Fruit fly (Drosophila melanogaster) whole organism, prepupa: ENCODE results near the gene CG12538.
A peak's percentile ranks its signal among the peaks of the same experiment; 100 is the strongest.

Source experiments
- CG11902 ChIP-seq: fragments of 200-800 bp; sonication (Bioruptor generic); optimal IDR thresholded peaks from 3 replicates; lab custom pipeline; 2016; ENCODE audit warnings: missing biosample characterization, missing genetic modification characterization
- CG1621 ChIP-seq: fragments of 200-800 bp; sonication (Bioruptor generic); optimal IDR thresholded peaks from 3 replicates; lab custom pipeline; 2018; ENCODE audit warnings: missing biosample characterization, mild to moderate bottlenecking, missing genetic modification characterization
- CG16779 ChIP-seq: fragments of 200-800 bp; sonication (Bioruptor generic); optimal IDR thresholded peaks from 3 replicates; lab custom pipeline; 2017; ENCODE audit warnings: missing biosample characterization, mild to moderate bottlenecking, missing genetic modification characterization
- CG3032 ChIP-seq: fragments of 200-800 bp; optimal IDR thresholded peaks from 2 replicates; lab custom pipeline; 2019; ENCODE audit warnings: missing biosample characterization, mild to moderate bottlenecking, missing genetic modification characterization, moderate library complexity
- CG31627 ChIP-seq: fragments of 200-800 bp; sonication (Bioruptor generic); optimal IDR thresholded peaks from 3 replicates; lab custom pipeline; 2016; ENCODE audit warnings: missing biosample characterization, missing genetic modification characterization
- CG6163 ChIP-seq: fragments of 200-800 bp; sonication (Bioruptor generic); IDR thresholded peaks from 3 replicates; pipeline ENCODE4 v1.3.6; 2022; ENCODE audit warnings: missing biosample characterization, missing genetic modification characterization
- CG6854 ChIP-seq: fragments of 200-800 bp; sonication (Bioruptor generic); optimal IDR thresholded peaks from 2 replicates; lab custom pipeline; 2017; ENCODE audit warnings: missing biosample characterization, mild to moderate bottlenecking, missing genetic modification characterization
- Eip75B ChIP-seq: fragments of 200-800 bp; sonication (Bioruptor generic); optimal IDR thresholded peaks from 3 replicates; lab custom pipeline; 2016; ENCODE audit warnings: missing biosample characterization, missing genetic modification characterization
- Eip93F ChIP-seq: fragments of 200-800 bp; sonication (Bioruptor generic); optimal IDR thresholded peaks from 2 replicates; lab custom pipeline; 2016; ENCODE audit warnings: missing biosample characterization, mild to moderate bottlenecking, missing genetic modification characterization
- Hr39 ChIP-seq: fragments of 200-800 bp; sonication (Bioruptor generic); optimal IDR thresholded peaks from 2 replicates; lab custom pipeline; 2016; ENCODE audit warnings: missing biosample characterization, missing genetic modification characterization
- Sox102F ChIP-seq: fragments of 200-800 bp; sonication (Bioruptor generic); optimal IDR thresholded peaks from 2 replicates; lab custom pipeline; 2016; ENCODE audit warnings: missing biosample characterization, mild to moderate bottlenecking, missing genetic modification characterization
- Sox15 ChIP-seq: fragments of 200-800 bp; sonication (Bioruptor generic); optimal IDR thresholded peaks from 3 replicates; lab custom pipeline; 2016; ENCODE audit warnings: missing biosample characterization, missing genetic modification characterization
- esn ChIP-seq: fragments of 200-800 bp; sonication (Bioruptor generic); optimal IDR thresholded peaks from 2 replicates; lab custom pipeline; 2016; ENCODE audit warnings: missing biosample characterization, mild to moderate bottlenecking, missing genetic modification characterization, moderate library complexity

DNA sequence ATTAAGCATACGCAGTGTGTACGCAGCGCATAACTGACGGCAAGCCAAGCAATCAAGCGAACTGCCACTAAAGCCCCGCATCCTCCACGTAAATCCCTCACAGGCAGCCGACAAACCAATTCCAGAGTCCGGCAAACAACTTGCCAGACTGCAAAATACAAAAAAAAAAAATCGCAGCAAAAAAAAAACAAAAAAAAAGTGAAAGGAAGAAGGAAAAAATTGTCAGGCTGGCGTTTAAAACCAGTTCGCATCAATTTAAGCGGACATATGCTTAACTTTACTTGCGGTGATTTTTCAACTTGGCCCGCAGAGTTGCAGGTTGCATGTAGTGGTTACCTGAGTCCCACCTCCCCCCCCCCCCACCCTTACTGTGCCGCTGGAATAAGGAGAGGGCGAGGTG, 1.3 kb upstream of the CG12538 start:
- TF ChIP-seq CG31627 = no peak
- no peak for TF ChIP-seq Eip93F (GFP tag; lab: Kevin White, UChicago)
- TF ChIP-seq CG6163 (GFP tag; lab: Robert Waterston, UW) = peak; percentile 86
- no peak for TF ChIP-seq esn (GFP tag; lab: Kevin White, UChicago)
- TF ChIP-seq Hr39 (GFP tag; lab: Kevin White, UChicago) = no peak
- peak; percentile 32 for TF ChIP-seq Sox102F
- no peak for TF ChIP-seq Eip75B (GFP tag; lab: Kevin White, UChicago)
- peak; percentile 1 for TF ChIP-seq CG3032 (tag; lab: Kevin White, UChicago)
- peak; percentile 38 for TF ChIP-seq CG6854
- TF ChIP-seq Sox15 = no peak
- TF ChIP-seq CG16779 (tag; lab: Kevin White, UChicago) = peak; percentile 78
- TF ChIP-seq CG11902 (GFP tag; lab: Kevin White, UChicago) = no peak
- TF ChIP-seq CG1621 (tag; lab: Kevin White, UChicago) = peak; percentile 66
